Worm (Caenorhabditis elegans) whole organism, young adult: Measurements from ENCODE around the gene frm-10.

ENCODE experiments used
- B0261.1 ChIP-seq: sonication (generic microtip); optimal IDR thresholded peaks from 2 replicates; lab custom pipeline; 2016; ENCODE audit warnings: mild to moderate bottlenecking, missing genetic modification characterization, moderate library complexity, missing compliant biosample characterization
- C17E4.6 ChIP-seq: fragments of 200-800 bp; sonication (Bioruptor generic); IDR thresholded peaks from 2 replicates; pipeline ENCODE4 v1.3.6; 2022; ENCODE audit warnings: missing genetic modification reagents, missing genetic modification characterization, missing compliant biosample characterization
- D2030.7 ChIP-seq: fragments of 200-800 bp; sonication (Bioruptor generic); IDR thresholded peaks from 2 replicates; pipeline ENCODE4 v1.3.6; 2022; ENCODE audit warnings: missing genetic modification reagents, missing genetic modification characterization, missing compliant biosample characterization
- F52B5.7 ChIP-seq: sonication (generic microtip); optimal IDR thresholded peaks from 2 replicates; lab custom pipeline; 2016; ENCODE audit warnings: mild to moderate bottlenecking, missing genetic modification characterization, missing compliant biosample characterization
- K11D2.4 ChIP-seq: fragments of 200-800 bp; sonication (Bioruptor generic); IDR thresholded peaks from 2 replicates; pipeline ENCODE4 v1.3.6; 2022; ENCODE audit warnings: missing genetic modification reagents, missing genetic modification characterization, missing compliant biosample characterization
- T07F8.4 ChIP-seq: sonication (generic microtip); optimal IDR thresholded peaks from 2 replicates; lab custom pipeline; 2016; ENCODE audit warnings: mild to moderate bottlenecking, missing genetic modification characterization, moderate library complexity, missing compliant biosample characterization
- T26A5.8 ChIP-seq: sonication (generic microtip); optimal IDR thresholded peaks from 2 replicates; lab custom pipeline; 2016; ENCODE audit warnings: missing genetic modification characterization, missing compliant biosample characterization
- Y53G8AR.9 ChIP-seq: fragments of 200-800 bp; sonication (Bioruptor generic); conservative IDR thresholded peaks from 2 replicates; pipeline ENCODE4 v1.3.6; 2022; ENCODE audit warnings: missing genetic modification reagents, missing genetic modification characterization, missing compliant biosample characterization
- Y56A3A.18 ChIP-seq: fragments of 200-800 bp; sonication (Bioruptor generic); IDR thresholded peaks from 2 replicates; pipeline ENCODE4 v1.3.6; 2022; ENCODE audit warnings: missing genetic modification reagents, missing genetic modification characterization, missing compliant biosample characterization
- Y67H2A.10 ChIP-seq: fragments of 200-800 bp; sonication (Bioruptor generic); conservative IDR thresholded peaks from 2 replicates; pipeline ENCODE4 v1.3.6; 2022; ENCODE audit warnings: missing genetic modification reagents, missing genetic modification characterization, missing compliant biosample characterization
- Y79H2A.3 ChIP-seq: fragments of 200-800 bp; sonication (Bioruptor generic); conservative IDR thresholded peaks from 2 replicates; pipeline ENCODE4 v1.3.6; 2022; ENCODE audit warnings: missing genetic modification reagents, missing genetic modification characterization, missing compliant biosample characterization
- ZK185.1 ChIP-seq: sonication (generic microtip); optimal IDR thresholded peaks from 2 replicates; lab custom pipeline; 2016; ENCODE audit warnings: mild to moderate bottlenecking, missing genetic modification characterization, missing compliant biosample characterization; ENCODE audit not compliant: poor library complexity, severe bottlenecking
- akir-1 ChIP-seq: fragments of 200-800 bp; sonication (Bioruptor generic); optimal IDR thresholded peaks from 2 replicates; lab custom pipeline; 2018; ENCODE audit warnings: mild to moderate bottlenecking, missing genetic modification characterization, moderate library complexity, missing compliant biosample characterization
- atf-7 ChIP-seq: sonication (generic microtip); optimal IDR thresholded peaks from 2 replicates; lab custom pipeline; 2017; ENCODE audit warnings: mild to moderate bottlenecking, missing genetic modification characterization, missing compliant biosample characterization
- cebp-1 ChIP-seq, 2 experiments: fragments of 200-800 bp in 1 of 2; sonication (Bioruptor generic) in 1 of 2; sonication (generic microtip) in 1 of 2; IDR thresholded peaks in 1 of 2; optimal IDR thresholded peaks in 1 of 2; 2 replicates each; pipeline versions ENCODE4 v1.3.6 to Lab custom; 2017 to 2022; ENCODE audit warnings: missing compliant biosample characterization in 2 of 2, missing genetic modification characterization in 2 of 2, mild to moderate bottlenecking in 1 of 2, missing genetic modification reagents in 1 of 2, moderate library complexity in 1 of 2
- ceh-40 ChIP-seq: fragments of 200-800 bp; sonication (Bioruptor generic); IDR thresholded peaks from 2 replicates; pipeline ENCODE4 v1.3.6; 2022; ENCODE audit warnings: missing genetic modification characterization, missing compliant biosample characterization
- ceh-91 ChIP-seq: fragments of 200-800 bp; sonication (Bioruptor generic); IDR thresholded peaks from 2 replicates; pipeline ENCODE4 v1.3.6; 2022; ENCODE audit warnings: missing genetic modification reagents, missing genetic modification characterization, missing compliant biosample characterization
- die-1 ChIP-seq: sonication (generic microtip); optimal IDR thresholded peaks from 2 replicates; lab custom pipeline; 2016; ENCODE audit warnings: missing genotype, mild to moderate bottlenecking, missing genetic modification characterization, missing compliant biosample characterization
- dpff-1 ChIP-seq: sonication (generic microtip); optimal IDR thresholded peaks from 2 replicates; lab custom pipeline; 2017; ENCODE audit warnings: mild to moderate bottlenecking, missing genetic modification characterization, missing compliant biosample characterization
- egl-18 ChIP-seq: fragments of 200-800 bp; sonication (Bioruptor generic); IDR thresholded peaks from 2 replicates; pipeline ENCODE4 v1.3.6; 2022; ENCODE audit warnings: missing genetic modification reagents, missing genetic modification characterization, missing compliant biosample characterization
- egrh-3 ChIP-seq: fragments of 200-800 bp; sonication (Bioruptor generic); IDR thresholded peaks from 2 replicates; pipeline ENCODE4 v1.3.6; 2022; ENCODE audit warnings: missing genetic modification reagents, missing genetic modification characterization, missing compliant biosample characterization
- ekl-4 ChIP-seq: fragments of 200-800 bp; sonication (Bioruptor generic); IDR thresholded peaks from 2 replicates; pipeline ENCODE4 v1.3.6; 2022; ENCODE audit warnings: missing genetic modification reagents, missing genetic modification characterization, missing compliant biosample characterization
- fkh-3 ChIP-seq: sonication (generic microtip); optimal IDR thresholded peaks from 2 replicates; lab custom pipeline; 2016; ENCODE audit warnings: mild to moderate bottlenecking, missing genetic modification characterization, missing compliant biosample characterization
- hmg-20 ChIP-seq: fragments of 200-800 bp; sonication (Bioruptor generic); IDR thresholded peaks from 2 replicates; pipeline ENCODE4 v1.3.6; 2022; ENCODE audit warnings: missing genetic modification reagents, missing genetic modification characterization, missing compliant biosample characterization
- hrde-1 ChIP-seq: sonication (generic microtip); optimal IDR thresholded peaks from 2 replicates; lab custom pipeline; 2016; ENCODE audit warnings: missing genetic modification characterization, mild to moderate bottlenecking, missing compliant biosample characterization, moderate library complexity, missing genotype, missing genetic modification reagents, borderline replicate concordance
- hsf-1 ChIP-seq: fragments of 200-800 bp; sonication (Bioruptor generic); IDR thresholded peaks from 2 replicates; pipeline ENCODE4 v1.3.6; 2022; ENCODE audit warnings: missing genetic modification reagents, missing genetic modification characterization, missing compliant biosample characterization
- lin-40 ChIP-seq: sonication (generic microtip); optimal IDR thresholded peaks from 2 replicates; lab custom pipeline; 2016; ENCODE audit warnings: missing genetic modification characterization, mild to moderate bottlenecking, missing compliant biosample characterization, missing genotype, missing genetic modification reagents
- madf-10 ChIP-seq: sonication (generic microtip); optimal IDR thresholded peaks from 2 replicates; lab custom pipeline; 2016; ENCODE audit warnings: mild to moderate bottlenecking, missing genetic modification characterization, missing compliant biosample characterization
- madf-3 ChIP-seq: fragments of 200-800 bp; sonication (Bioruptor generic); IDR thresholded peaks from 2 replicates; pipeline ENCODE4 v1.3.6; 2022; ENCODE audit warnings: missing genetic modification reagents, missing genetic modification characterization, missing compliant biosample characterization
- madf-6 ChIP-seq: fragments of 200-800 bp; sonication (Bioruptor generic); IDR thresholded peaks from 2 replicates; pipeline ENCODE4 v1.3.6; 2022; ENCODE audit warnings: missing genetic modification reagents, missing genetic modification characterization, missing compliant biosample characterization
- madf-8 ChIP-seq: fragments of 200-800 bp; sonication (Bioruptor generic); conservative IDR thresholded peaks from 2 replicates; pipeline ENCODE4 v1.3.6; 2022; ENCODE audit warnings: missing genetic modification reagents, missing genetic modification characterization, missing compliant biosample characterization
- mxl-1 ChIP-seq: sonication (generic microtip); optimal IDR thresholded peaks from 2 replicates; lab custom pipeline; 2016; ENCODE audit warnings: missing genetic modification characterization, missing compliant biosample characterization
- nhr-179 ChIP-seq: sonication (generic microtip); optimal IDR thresholded peaks from 2 replicates; lab custom pipeline; 2016; ENCODE audit warnings: mild to moderate bottlenecking, missing genetic modification characterization, missing compliant biosample characterization
- nhr-80 ChIP-seq: sonication (generic microtip); optimal IDR thresholded peaks from 2 replicates; lab custom pipeline; 2016; ENCODE audit warnings: missing genetic modification characterization, missing compliant biosample characterization
- nhr-90 ChIP-seq: sonication (generic microtip); optimal IDR thresholded peaks from 2 replicates; lab custom pipeline; 2016; ENCODE audit warnings: missing genotype, mild to moderate bottlenecking, missing genetic modification characterization, missing compliant biosample characterization
- pbrm-1 ChIP-seq: fragments of 200-800 bp; sonication (Bioruptor generic); IDR thresholded peaks from 2 replicates; pipeline ENCODE4 v1.3.6; 2022; ENCODE audit warnings: missing genetic modification reagents, missing genetic modification characterization, missing compliant biosample characterization
- repo-1 ChIP-seq: sonication (generic microtip); optimal IDR thresholded peaks from 2 replicates; lab custom pipeline; 2017; ENCODE audit warnings: mild to moderate bottlenecking, missing genetic modification characterization, missing compliant biosample characterization
- rpc-1 ChIP-seq, 2 experiments: fragments of 150-350 bp in 1 of 2; sonication (generic microtip) in 1 of 2; optimal IDR thresholded peaks; 2 replicates each; lab custom pipeline; 2014 to 2018; ENCODE audit warnings: missing biosample characterization in 1 of 2, missing genetic modification characterization in 1 of 2, missing genetic modification reagents in 1 of 2, missing genotype in 1 of 2
- sea-2 ChIP-seq: fragments of 200-800 bp; sonication (Bioruptor generic); IDR thresholded peaks from 2 replicates; pipeline ENCODE4 v1.3.6; 2022; ENCODE audit warnings: missing genetic modification characterization, missing compliant biosample characterization
- snpc-4 ChIP-seq, 5 experiments: fragments of 150-350 bp in 1 of 5; sonication (generic microtip) in 4 of 5; optimal IDR thresholded peaks; 2 replicates each; lab custom pipeline; 2014 to 2018; ENCODE audit warnings: missing genetic modification characterization in 5 of 5, missing biosample characterization in 3 of 5, antibody characterized with exemption in 2 of 5, mild to moderate bottlenecking in 2 of 5, missing compliant biosample characterization in 2 of 5, missing genotype in 2 of 5, moderate library complexity in 2 of 5, missing genetic modification reagents in 1 of 5
- somi-1 ChIP-seq: fragments of 200-800 bp; sonication (Bioruptor generic); optimal IDR thresholded peaks from 2 replicates; lab custom pipeline; 2018; ENCODE audit warnings: mild to moderate bottlenecking, missing genetic modification characterization, missing compliant biosample characterization
- zfh-2 ChIP-seq: fragments of 200-800 bp; sonication (Bioruptor generic); conservative IDR thresholded peaks from 2 replicates; pipeline ENCODE4 v1.3.6; 2022; ENCODE audit warnings: missing genetic modification reagents, missing genetic modification characterization, missing compliant biosample characterization
- zim-3 ChIP-seq: sonication (generic microtip); optimal IDR thresholded peaks from 2 replicates; lab custom pipeline; 2017; ENCODE audit warnings: mild to moderate bottlenecking, missing genetic modification characterization, moderate library complexity, missing compliant biosample characterization
- ztf-22 ChIP-seq: fragments of 200-800 bp; sonication (Bioruptor generic); optimal IDR thresholded peaks from 2 replicates; lab custom pipeline; 2018; ENCODE audit warnings: mild to moderate bottlenecking, missing genetic modification characterization, moderate library complexity, missing compliant biosample characterization
- ztf-6 ChIP-seq: fragments of 200-800 bp; sonication (Bioruptor generic); IDR thresholded peaks from 2 replicates; pipeline ENCODE4 v1.3.6; 2022; ENCODE audit warnings: missing genetic modification reagents, missing genetic modification characterization, missing compliant biosample characterization

The frm-10 gene

DNA sequence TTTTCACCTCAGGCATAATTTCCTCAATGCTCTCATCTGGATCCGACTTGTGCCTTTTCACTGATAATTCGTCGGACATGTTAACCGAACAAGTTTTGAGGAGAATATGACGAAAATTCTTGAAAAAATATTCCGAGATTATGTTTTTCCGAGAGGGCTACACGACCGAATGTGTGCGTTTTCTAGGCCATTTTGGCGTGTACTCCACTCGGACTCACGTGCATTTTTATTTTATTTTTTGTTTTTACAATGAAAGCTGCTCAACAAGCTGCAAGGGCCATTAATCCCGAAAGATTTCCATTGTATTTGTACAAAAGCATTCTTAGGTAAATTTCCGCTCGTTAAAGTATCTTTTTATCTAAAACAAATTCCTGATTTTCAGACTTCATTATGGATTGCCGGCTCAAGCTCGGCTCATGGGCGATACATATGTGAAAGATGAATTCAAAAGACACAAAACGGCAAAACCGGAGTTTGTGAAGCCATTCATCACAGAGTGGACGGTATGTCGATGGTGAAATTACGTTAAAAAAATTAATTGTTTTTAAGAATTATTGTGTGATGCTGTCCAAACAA, 5.3 kb downstream of the frm-10 start, which contains the start of the genes F25H9.6 and F25H9.7 (continued):
- TF ChIP-seq madf-10 (tag; lab: Kevin White, UChicago) = peak; percentile 74
- no peak; the same call in 1 of the 2 replicates for TF ChIP-seq egrh-3 (GFP tag; lab: Robert Waterston, UW)
- peak; percentile 82 for TF ChIP-seq hmg-20 (GFP tag; lab: Robert Waterston, UW)
- peak; percentile 95 for TF ChIP-seq ZK185.1
- TF ChIP-seq F52B5.7 (tag; lab: Kevin White, UChicago) = no peak
- peak; percentile 90 for TF ChIP-seq zim-3 (tag; lab: Kevin White, UChicago)
- peak; percentile 25; the same call in 1 of the 2 replicates for TF ChIP-seq cebp-1 (GFP tag; IDR thresholded peaks at IDR 0.05; lab: Robert Waterston, UW)
- TF ChIP-seq cebp-1 (tag; optimal IDR thresholded peaks at IDR 0.05; lab: Kevin White, UChicago) = peak; percentile 62
- TF ChIP-seq pbrm-1 (GFP tag; lab: Robert Waterston, UW) = peak; percentile 70; the same call in 1 of the 2 replicates
- TF ChIP-seq mxl-1 (tag; lab: Kevin White, UChicago) = no peak
- TF ChIP-seq ceh-91 (GFP tag; lab: Robert Waterston, UW) = peak; percentile 51; the same call in 1 of the 2 replicates
- no peak for TF ChIP-seq fkh-3 (tag; lab: Kevin White, UChicago)
- no peak for TF ChIP-seq zfh-2 (GFP tag; lab: Robert Waterston, UW)
- peak; percentile 24; the same call in 1 of the 2 replicates for TF ChIP-seq C17E4.6
- TF ChIP-seq atf-7 (tag; lab: Kevin White, UChicago) = peak; percentile 44
- peak; percentile 63 for TF ChIP-seq madf-8 (GFP tag; lab: Robert Waterston, UW)
- 0 out of 2 replicates have a peak, but pooled peaks have one; percentile 36 for TF ChIP-seq ceh-40 (GFP tag; lab: Robert Waterston, UW)
- TF ChIP-seq hrde-1 = peak; percentile 76
- no peak for TF ChIP-seq die-1 (tag; lab: Kevin White, UChicago)
- TF ChIP-seq ztf-22 (GFP tag; lab: Kevin White, UChicago) = peak; percentile 39
- no peak for TF ChIP-seq Y79H2A.3
- no peak for TF ChIP-seq T07F8.4 (tag; lab: Kevin White, UChicago)
- peak; percentile 79 for TF ChIP-seq K11D2.4
- TF ChIP-seq madf-6 = peak; percentile 79
- no peak for TF ChIP-seq nhr-179 (tag; lab: Kevin White, UChicago)
- peak; percentile 91 for TF ChIP-seq akir-1
- 0 out of 2 replicates have a peak, but pooled peaks have one; percentile 57 for TF ChIP-seq Y56A3A.18 (GFP tag; lab: Robert Waterston, UW)
- TF ChIP-seq B0261.1 = peak; percentile 11
- TF ChIP-seq sea-2 (GFP tag; lab: Robert Waterston, UW) = peak; percentile 47; the same call in 1 of the 2 replicates
- no peak for TF ChIP-seq nhr-90 (tag; lab: Kevin White, UChicago)
- TF ChIP-seq dpff-1 (tag; lab: Kevin White, UChicago) = no peak
- TF ChIP-seq hsf-1 (GFP tag; lab: Robert Waterston, UW) = peak; percentile 60; the same call in 1 of the 2 replicates
- TF ChIP-seq snpc-4 (GFP tag; optimal IDR thresholded peaks at IDR 0.05; lab: Kevin White, UChicago) = no peak
- TF ChIP-seq snpc-4 (tag; optimal IDR thresholded peaks at IDR 0.05; lab: Kevin White, UChicago) = peak in 1 of 4 experiments; percentile 54
- no peak for TF ChIP-seq Y53G8AR.9 (GFP tag; lab: Robert Waterston, UW)
- TF ChIP-seq ekl-4 (GFP tag; lab: Robert Waterston, UW) = peak; percentile 59; the same call in 1 of the 2 replicates
- TF ChIP-seq repo-1 (tag; lab: Kevin White, UChicago) = peak; percentile 58
- TF ChIP-seq somi-1 (GFP tag; lab: Kevin White, UChicago) = peak; percentile 53
- TF ChIP-seq rpc-1 (optimal IDR thresholded peaks at IDR 0.05; lab: Kevin White, UChicago) = no peak
- TF ChIP-seq rpc-1 (tag; optimal IDR thresholded peaks at IDR 0.05; lab: Kevin White, UChicago) = no peak
- peak; percentile 77 for TF ChIP-seq lin-40
- no peak for TF ChIP-seq nhr-80 (tag; lab: Kevin White, UChicago)
- TF ChIP-seq T26A5.8 (tag; lab: Kevin White, UChicago) = no peak
- no peak for TF ChIP-seq ztf-6 (GFP tag; lab: Robert Waterston, UW)
- TF ChIP-seq D2030.7 (GFP tag; lab: Robert Waterston, UW) = peak; percentile 77
- no peak; the same call in 1 of the 2 replicates for TF ChIP-seq madf-3 (GFP tag; lab: Robert Waterston, UW)
- 0 out of 2 replicates have a peak, but pooled peaks have one; percentile 45 for TF ChIP-seq Y67H2A.10
- TF ChIP-seq egl-18 (GFP tag; lab: Robert Waterston, UW) = 0 out of 2 replicates have a peak, but pooled peaks have one; percentile 7
